Fruit fly (Drosophila melanogaster) whole organism, adult: ENCODE data around the gene COX6B.

Experiments
- CG11617 ChIP-seq: fragments of 200-800 bp; sonication (Bioruptor generic); optimal IDR thresholded peaks from 2 replicates; lab custom pipeline; 2017; ENCODE audit warnings: mild to moderate bottlenecking, missing biosample characterization, missing genetic modification reagents, missing genetic modification characterization
- CG33017 ChIP-seq: fragments of 200-800 bp; sonication (Bioruptor generic); optimal IDR thresholded peaks from 2 replicates; lab custom pipeline; 2018; ENCODE audit warnings: missing biosample characterization, mild to moderate bottlenecking, missing genetic modification characterization, moderate library complexity
- CG7045 ChIP-seq: fragments of 200-800 bp; sonication (Bioruptor generic); optimal IDR thresholded peaks from 2 replicates; lab custom pipeline; 2017; ENCODE audit warnings: missing biosample characterization, mild to moderate bottlenecking, missing genetic modification characterization
- Crg-1 ChIP-seq: fragments of 200-800 bp; sonication (Bioruptor generic); optimal IDR thresholded peaks from 2 replicates; lab custom pipeline; 2016; ENCODE audit warnings: missing biosample characterization, missing genetic modification characterization
- Mnt ChIP-seq: fragments of 200-800 bp; sonication (Bioruptor generic); optimal IDR thresholded peaks from 2 replicates; lab custom pipeline; 2016; ENCODE audit warnings: missing biosample characterization, mild to moderate bottlenecking, missing genetic modification characterization
- cic ChIP-seq: fragments of 200-800 bp; sonication (Bioruptor generic); optimal IDR thresholded peaks from 2 replicates; lab custom pipeline; 2017; ENCODE audit warnings: missing biosample characterization, mild to moderate bottlenecking, missing genetic modification characterization, moderate library complexity
- cnc ChIP-seq, 2 experiments: fragments of >200 bp; optimal IDR thresholded peaks; 2 replicates each; lab custom pipeline; 2017
- kay ChIP-seq: fragments of 200-800 bp; sonication (Bioruptor generic); peaks from one replicate; lab custom pipeline; 2016; ENCODE audit warnings: missing biosample characterization, missing genetic modification characterization, borderline replicate concordance
- pad ChIP-seq: fragments of 200-800 bp; sonication (Bioruptor generic); optimal IDR thresholded peaks from 3 replicates; lab custom pipeline; 2017; ENCODE audit warnings: missing biosample characterization, missing genetic modification characterization, mild to moderate bottlenecking, moderate library complexity, missing genetic modification reagents

dm6 chrX:19711936-19712335 lies 32.2 kb downstream of the COX6B start:
- TF ChIP-seq cnc (optimal IDR thresholded peaks at IDR 0.05; lab: Kevin White, UChicago) (no peak), CG33017 (tag; lab: Kevin White, UChicago) (no peak), kay (GFP tag; lab: Kevin White, UChicago) (no peak), Mnt (no peak), cic (GFP tag; lab: Kevin White, UChicago) (no peak), CG7045 (no peak), CG11617 (no peak), Crg-1 (GFP tag; lab: Kevin White, UChicago) (no peak), pad (no peak)
